Worm (Caenorhabditis elegans): ENCODE results near the gene nhr-20.

DNA sequence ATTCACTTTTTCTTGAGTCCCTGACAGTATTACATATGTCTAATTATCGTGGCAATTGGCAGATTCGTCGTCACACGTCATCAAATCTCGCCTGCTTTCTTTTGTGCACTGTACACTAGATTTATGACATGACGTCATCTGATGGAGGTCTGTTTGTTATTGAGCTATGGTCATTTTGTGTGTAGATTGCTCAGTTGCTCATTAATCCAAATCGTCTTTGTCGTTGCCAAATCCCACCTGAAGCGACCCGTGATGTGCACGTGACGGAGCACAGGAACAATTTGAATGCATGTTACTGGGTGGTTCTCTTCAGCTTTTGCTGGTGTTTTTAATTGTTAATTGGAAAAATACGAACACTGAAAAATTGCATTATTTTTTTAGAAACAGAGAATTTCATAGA, 39.8 kb upstream of the nhr-20 start:
- TF ChIP-seq fos-1 (tag; optimal IDR thresholded peaks at IDR 0.05) = no peak
- TF ChIP-seq zag-1 (tag; optimal IDR thresholded peaks at IDR 0.05) = no peak
